Fruit fly (Drosophila melanogaster) whole organism, prepupa: ENCODE data around the gene Dok.

Experiments used
- CG1621 ChIP-seq: fragments of 200-800 bp; sonication (Bioruptor generic); optimal IDR thresholded peaks from 3 replicates; lab custom pipeline; 2018; ENCODE audit warnings: missing biosample characterization, mild to moderate bottlenecking, missing genetic modification characterization
- CG16779 ChIP-seq: fragments of 200-800 bp; sonication (Bioruptor generic); optimal IDR thresholded peaks from 3 replicates; lab custom pipeline; 2017; ENCODE audit warnings: missing biosample characterization, mild to moderate bottlenecking, missing genetic modification characterization
- CG6808 ChIP-seq: fragments of 200-800 bp; sonication (Bioruptor generic); optimal IDR thresholded peaks from 3 replicates; lab custom pipeline; 2017; ENCODE audit warnings: missing biosample characterization, missing genetic modification characterization, mild to moderate bottlenecking, moderate library complexity, missing genetic modification reagents
- Hr38 ChIP-seq: sonication (Bioruptor generic); optimal IDR thresholded peaks from 2 replicates; lab custom pipeline; 2016; ENCODE audit warnings: missing biosample characterization, missing genetic modification characterization
- Hr39 ChIP-seq: fragments of 200-800 bp; sonication (Bioruptor generic); optimal IDR thresholded peaks from 2 replicates; lab custom pipeline; 2016; ENCODE audit warnings: missing biosample characterization, missing genetic modification characterization
- Sox14 ChIP-seq: fragments of 200-800 bp; sonication (Bioruptor generic); optimal IDR thresholded peaks from 3 replicates; lab custom pipeline; 2016; ENCODE audit warnings: missing biosample characterization, missing genetic modification characterization

dm6 chrX:7332091-7332490, 8.1 kb downstream of the Dok start, which contains the start of gene CG42780:
- TF ChIP-seq CG16779 (tag; lab: Kevin White, UChicago) (no peak), CG6808 (no peak), Hr38 (GFP tag; lab: Kevin White, UChicago) (no peak), Hr39 (no peak), Sox14 (GFP tag; lab: Kevin White, UChicago) (no peak), CG1621 (no peak)
